Fruit fly (Drosophila melanogaster) whole organism, embryonic: ENCODE data around the gene CG13716.

Experiments
- Asciz ChIP-seq: fragments of 200-800 bp; sonication (Bioruptor generic); optimal IDR thresholded peaks from 2 replicates; lab custom pipeline; 2017; ENCODE audit warnings: missing biosample characterization, mild to moderate bottlenecking, missing genetic modification characterization, missing genetic modification reagents
- B-H2 ChIP-seq: fragments of 200-800 bp; sonication (Bioruptor generic); optimal IDR thresholded peaks from 2 replicates; lab custom pipeline; 2018; ENCODE audit warnings: missing biosample characterization, mild to moderate bottlenecking, missing genetic modification characterization
- CG11247 ChIP-seq: fragments of 200-800 bp; sonication (Bioruptor generic); IDR thresholded peaks from 2 replicates; pipeline ENCODE4 v1.3.6; 2022; ENCODE audit warnings: missing biosample characterization, missing genetic modification characterization
- CG11504 ChIP-seq: fragments of 200-800 bp; sonication (Bioruptor generic); optimal IDR thresholded peaks from 3 replicates; lab custom pipeline; 2019; ENCODE audit warnings: missing biosample characterization, mild to moderate bottlenecking, missing genetic modification characterization, moderate library complexity
- CG11723 ChIP-seq: fragments of 200-800 bp; sonication (Bioruptor generic); optimal IDR thresholded peaks from 2 replicates; lab custom pipeline; 2017; ENCODE audit warnings: missing biosample characterization, mild to moderate bottlenecking, missing genetic modification characterization
- CG13775 ChIP-seq: fragments of 200-800 bp; sonication (Bioruptor generic); optimal IDR thresholded peaks from 3 replicates; lab custom pipeline; 2017; ENCODE audit warnings: missing biosample characterization, mild to moderate bottlenecking, missing genetic modification characterization
- CG14667 ChIP-seq: fragments of 200-800 bp; sonication (Bioruptor generic); IDR thresholded peaks from 2 replicates; pipeline ENCODE4 v1.3.6; 2022; ENCODE audit warnings: missing biosample characterization, missing genetic modification characterization
- CG15269 ChIP-seq: fragments of 200-800 bp; sonication (Bioruptor generic); optimal IDR thresholded peaks from 2 replicates; lab custom pipeline; 2018; ENCODE audit warnings: missing biosample characterization, mild to moderate bottlenecking, missing genetic modification characterization, moderate library complexity
- CG17612 ChIP-seq: fragments of 200-800 bp; sonication (Bioruptor generic); IDR thresholded peaks from 2 replicates; pipeline ENCODE4 v1.3.6; 2022; ENCODE audit warnings: missing biosample characterization, missing genetic modification characterization
- CG17912 ChIP-seq: fragments of 200-800 bp; sonication (Bioruptor generic); optimal IDR thresholded peaks from 2 replicates; lab custom pipeline; 2018; ENCODE audit warnings: missing biosample characterization, mild to moderate bottlenecking, missing genetic modification characterization
- CG18262 ChIP-seq: fragments of 200-800 bp; optimal IDR thresholded peaks from 3 replicates; lab custom pipeline; 2019; ENCODE audit warnings: missing biosample characterization, mild to moderate bottlenecking, missing genetic modification characterization, moderate library complexity
- CG2199 ChIP-seq: fragments of 200-800 bp; sonication (Bioruptor generic); IDR thresholded peaks from 3 replicates; pipeline ENCODE4 v1.3.6; 2022; ENCODE audit warnings: missing biosample characterization, missing genetic modification characterization
- CG3065 ChIP-seq: fragments of 200-800 bp; sonication (Bioruptor generic); optimal IDR thresholded peaks from 2 replicates; lab custom pipeline; 2016; ENCODE audit warnings: missing biosample characterization, missing genetic modification characterization
- CG34376 ChIP-seq: fragments of 200-800 bp; sonication (Bioruptor generic); optimal IDR thresholded peaks from 2 replicates; lab custom pipeline; 2018; ENCODE audit warnings: missing biosample characterization, mild to moderate bottlenecking, missing genetic modification characterization
- CG34422 ChIP-seq: fragments of 200-800 bp; sonication (Bioruptor generic); IDR thresholded peaks from 3 replicates; pipeline ENCODE4 v1.3.6; 2022; ENCODE audit warnings: missing biosample characterization, missing genetic modification characterization
- CG3726 ChIP-seq: fragments of 200-800 bp; sonication (Bioruptor generic); IDR thresholded peaks from 3 replicates; pipeline ENCODE4, ENCODE4 v1.3.6; 2022; ENCODE audit warnings: missing biosample characterization, missing genetic modification characterization
- CG4707 ChIP-seq: fragments of 200-800 bp; sonication (Bioruptor generic); optimal IDR thresholded peaks from 2 replicates; lab custom pipeline; 2018; ENCODE audit warnings: missing biosample characterization, mild to moderate bottlenecking, missing genetic modification characterization, moderate library complexity
- CG4854 ChIP-seq: fragments of 200-800 bp; sonication (Bioruptor generic); optimal IDR thresholded peaks from 2 replicates; lab custom pipeline; 2016; ENCODE audit warnings: missing biosample characterization, missing genetic modification characterization, inconsistent platforms
- CG5953 ChIP-seq: fragments of 200-800 bp; sonication (Bioruptor generic); IDR thresholded peaks from 2 replicates; pipeline ENCODE4 v1.3.6; 2022; ENCODE audit warnings: missing biosample characterization, missing genetic modification characterization
- CG6683 ChIP-seq: fragments of 200-800 bp; sonication (Bioruptor generic); optimal IDR thresholded peaks from 2 replicates; lab custom pipeline; 2017; ENCODE audit warnings: missing biosample characterization, mild to moderate bottlenecking, missing genetic modification characterization, missing genetic modification reagents
- CG7928 ChIP-seq: fragments of 200-800 bp; sonication (Bioruptor generic); optimal IDR thresholded peaks from 2 replicates; lab custom pipeline; 2017; ENCODE audit warnings: missing biosample characterization, mild to moderate bottlenecking, missing genetic modification characterization
- CG8089 ChIP-seq: fragments of 200-800 bp; sonication (Bioruptor generic); optimal IDR thresholded peaks from 3 replicates; lab custom pipeline; 2016; ENCODE audit warnings: missing biosample characterization, missing genetic modification characterization
- CG8944 ChIP-seq: fragments of 200-800 bp; sonication (Bioruptor generic); optimal IDR thresholded peaks from 3 replicates; lab custom pipeline; 2016; ENCODE audit warnings: missing biosample characterization, missing genetic modification characterization
- CG9817 ChIP-seq: fragments of 200-800 bp; sonication (Bioruptor generic); optimal IDR thresholded peaks from 2 replicates; lab custom pipeline; 2018; ENCODE audit warnings: missing biosample characterization, mild to moderate bottlenecking, missing genetic modification characterization, moderate library complexity
- D19A ChIP-seq: fragments of 200-800 bp; optimal IDR thresholded peaks from 3 replicates; lab custom pipeline; 2019; ENCODE audit warnings: missing biosample characterization, mild to moderate bottlenecking, missing genetic modification characterization, moderate library complexity
- Dad ChIP-seq: fragments of 200-800 bp; sonication (Bioruptor generic); optimal IDR thresholded peaks from 3 replicates; lab custom pipeline; 2016; ENCODE audit warnings: missing biosample characterization, missing genetic modification characterization
- Dp ChIP-seq: fragments of 200-800 bp; sonication (Bioruptor generic); optimal IDR thresholded peaks from 2 replicates; lab custom pipeline; 2018; ENCODE audit warnings: missing biosample characterization, mild to moderate bottlenecking, missing genetic modification characterization, moderate library complexity
- Ets97D ChIP-seq: fragments of 200-800 bp; sonication (Bioruptor generic); optimal IDR thresholded peaks from 3 replicates; lab custom pipeline; 2016; ENCODE audit warnings: missing biosample characterization, missing genetic modification characterization
- Hr39 ChIP-seq: fragments of >200 bp; optimal IDR thresholded peaks from 2 replicates; lab custom pipeline; 2017
- Mrtf ChIP-seq: fragments of 200-800 bp; sonication (Bioruptor generic); IDR thresholded peaks from 3 replicates; pipeline ENCODE4 v1.3.6; 2022; ENCODE audit warnings: missing biosample characterization, missing genetic modification characterization
- Myb ChIP-seq: fragments of 200-800 bp; sonication (Bioruptor generic); optimal IDR thresholded peaks from 2 replicates; lab custom pipeline; 2016; ENCODE audit warnings: missing biosample characterization, missing genetic modification characterization
- NC2β ChIP-seq: fragments of 200-800 bp; sonication (Bioruptor generic); optimal IDR thresholded peaks from 2 replicates; lab custom pipeline; 2016; ENCODE audit warnings: missing biosample characterization, missing genetic modification characterization
- Pdp1 ChIP-seq, 2 experiments: fragments of 200-800 bp; sonication (Bioruptor generic); optimal IDR thresholded peaks; 3 replicates each; lab custom pipeline; 2016; ENCODE audit warnings: missing biosample characterization in 2 of 2, missing genetic modification characterization in 2 of 2, mild to moderate bottlenecking in 1 of 2, moderate library complexity in 1 of 2
- Taf1 ChIP-seq: fragments of 200-800 bp; sonication (Bioruptor generic); IDR thresholded peaks from 2 replicates; pipeline ENCODE4 v1.3.6; 2022; ENCODE audit warnings: missing biosample characterization, missing genetic modification characterization
- cad ChIP-seq: fragments of >200 bp; optimal IDR thresholded peaks from 2 replicates; lab custom pipeline; 2017; ENCODE audit warnings: missing biosample characterization, missing genetic modification characterization
- crp ChIP-seq, 2 experiments: fragments of 200-800 bp; sonication (Bioruptor generic); optimal IDR thresholded peaks; 2 replicates in 1 of 2; 3 replicates in 1 of 2; lab custom pipeline; 2017; ENCODE audit warnings: missing biosample characterization in 2 of 2, missing genetic modification characterization in 2 of 2, mild to moderate bottlenecking in 1 of 2, moderate library complexity in 1 of 2
- dati ChIP-seq: fragments of 200-800 bp; sonication (Bioruptor generic); IDR thresholded peaks from 2 replicates; pipeline ENCODE4 v1.3.6; 2022; ENCODE audit warnings: missing biosample characterization, missing genetic modification characterization
- dysf ChIP-seq: fragments of 200-800 bp; sonication (Bioruptor generic); IDR thresholded peaks from 3 replicates; pipeline ENCODE4 v1.3.6; 2022; ENCODE audit warnings: missing biosample characterization, missing genetic modification characterization
- hkb ChIP-seq, 2 experiments: fragments of 200-800 bp in 1 of 2; fragments of >200 bp in 1 of 2; sonication (Bioruptor generic) in 1 of 2; IDR thresholded peaks in 1 of 2; optimal IDR thresholded peaks in 1 of 2; 2 replicates each; pipeline versions ENCODE4 v1.3.6 to Lab custom; 2017 to 2022; ENCODE audit warnings: missing biosample characterization in 1 of 2, missing genetic modification characterization in 1 of 2
- hth ChIP-seq: fragments of >200 bp; optimal IDR thresholded peaks from 2 replicates; lab custom pipeline; 2017; ENCODE audit warnings: inconsistent platforms
- inv ChIP-seq: fragments of 200-800 bp; sonication (Bioruptor generic); IDR thresholded peaks from 2 replicates; pipeline ENCODE4 v1.3.6; 2022; ENCODE audit warnings: missing biosample characterization, missing genetic modification characterization; ENCODE audit not compliant: partially characterized antibody
- kah ChIP-seq: fragments of 200-800 bp; sonication (Bioruptor generic); optimal IDR thresholded peaks from 2 replicates; lab custom pipeline; 2018; ENCODE audit warnings: missing biosample characterization, mild to moderate bottlenecking, missing genetic modification characterization
- lola ChIP-seq, 3 experiments: fragments of >200 bp in 2 of 3; fragments of 200-800 bp in 1 of 3; sonication (Bioruptor generic) in 1 of 3; optimal IDR thresholded peaks; 2 replicates each; lab custom pipeline; 2017 to 2019; ENCODE audit warnings: missing biosample characterization in 3 of 3, missing genetic modification characterization in 3 of 3, mild to moderate bottlenecking in 1 of 3, moderate library complexity in 1 of 3
- odd ChIP-seq: fragments of 200-800 bp; sonication (Bioruptor generic); optimal IDR thresholded peaks from 2 replicates; lab custom pipeline; 2017; ENCODE audit warnings: missing biosample characterization, mild to moderate bottlenecking, missing genetic modification characterization
- psq ChIP-seq: fragments of 200-800 bp; sonication (Bioruptor generic); optimal IDR thresholded peaks from 2 replicates; lab custom pipeline; 2017; ENCODE audit warnings: missing biosample characterization, missing genetic modification characterization
- shn ChIP-seq: fragments of 200-800 bp; sonication (Bioruptor generic); optimal IDR thresholded peaks from 3 replicates; lab custom pipeline; 2016; ENCODE audit warnings: missing biosample characterization, missing genetic modification characterization
- tin ChIP-seq: fragments of 200-800 bp; sonication (Bioruptor generic); optimal IDR thresholded peaks from 3 replicates; lab custom pipeline; 2016; ENCODE audit warnings: missing biosample characterization, missing genetic modification characterization
- twi ChIP-seq: fragments of 200-800 bp; optimal IDR thresholded peaks from 2 replicates; lab custom pipeline; 2019; ENCODE audit warnings: missing biosample characterization, mild to moderate bottlenecking, missing genetic modification characterization, moderate library complexity
- unpg ChIP-seq: fragments of 200-800 bp; sonication (Bioruptor generic); optimal IDR thresholded peaks from 3 replicates; lab custom pipeline; 2018; ENCODE audit warnings: missing biosample characterization, mild to moderate bottlenecking, missing genetic modification characterization, moderate library complexity
- vfl ChIP-seq: fragments of 200-800 bp; sonication (Bioruptor generic); optimal IDR thresholded peaks from 2 replicates; lab custom pipeline; 2016; ENCODE audit warnings: missing biosample characterization, missing genetic modification characterization
- zfh1 ChIP-seq: fragments of 200-800 bp; sonication (Bioruptor generic); IDR thresholded peaks from 3 replicates; pipeline ENCODE4 v1.3.6; 2022; ENCODE audit warnings: missing biosample characterization, missing genetic modification characterization
- zfh2 ChIP-seq: fragments of 200-800 bp; sonication (Bioruptor generic); optimal IDR thresholded peaks from 2 replicates; lab custom pipeline; 2016; ENCODE audit warnings: missing biosample characterization, missing genetic modification characterization

CG13716 gene

DNA sequence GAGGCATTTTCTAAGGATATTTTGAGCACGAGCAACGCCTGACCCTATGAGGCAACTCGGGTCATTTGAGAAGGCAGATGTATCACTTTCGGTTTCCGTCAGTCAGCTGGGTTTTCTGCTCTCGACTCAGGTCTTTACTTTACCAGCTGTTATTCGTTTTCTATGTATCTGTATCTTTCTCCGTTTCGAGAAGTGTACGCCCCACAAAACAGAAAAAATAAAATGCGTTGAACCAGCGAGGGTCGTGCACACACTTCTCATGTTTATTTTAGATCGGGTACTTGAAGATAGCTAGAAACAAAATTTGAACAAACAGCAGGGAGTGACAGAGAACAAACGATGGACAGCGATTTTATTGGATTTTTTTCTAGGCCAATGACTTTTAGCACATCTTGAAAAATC is 20.7 kb downstream of the CG13716 start (continued):
- TF ChIP-seq CG14667 (GFP tag; lab: Robert Waterston, UW) (no peak), zfh1 (GFP tag; lab: Robert Waterston, UW) (0 out of 3 replicates have a peak, but pooled peaks have one; percentile 41), CG5953 (GFP tag; lab: Robert Waterston, UW) (no peak), Taf1 (no peak), hkb (optimal IDR thresholded peaks at IDR 0.05; lab: Kevin White, UChicago) (peak; percentile 38), hkb (GFP tag; IDR thresholded peaks at IDR 0.05; lab: Robert Waterston, UW) (peak; percentile 13; the same call in 1 of the 2 replicates), CG8944 (GFP tag; lab: Kevin White, UChicago) (no peak), CG34376 (GFP tag; lab: Kevin White, UChicago) (no peak), CG17912 (GFP tag; lab: Kevin White, UChicago) (no peak), vfl (GFP tag; lab: Kevin White, UChicago) (no peak), unpg (GFP tag; lab: Kevin White, UChicago) (no peak), Hr39 (lab: Kevin White, UChicago) (no peak), CG2199 (GFP tag; lab: Robert Waterston, UW) (peak; percentile 78; the same call in 1 of the 3 replicates), inv (no peak), zfh2 (GFP tag; lab: Kevin White, UChicago) (no peak), CG34422 (GFP tag; lab: Robert Waterston, UW) (no peak), twi (tag; lab: Kevin White, UChicago) (peak; percentile 79), crp (GFP tag; optimal IDR thresholded peaks at IDR 0.05; lab: Kevin White, UChicago) (peak in 1 of 2 experiments; percentile 56), shn (GFP tag; lab: Kevin White, UChicago) (no peak), CG4854 (GFP tag; lab: Kevin White, UChicago) (no peak), CG13775 (GFP tag; lab: Kevin White, UChicago) (no peak), Asciz (GFP tag; lab: Kevin White, UChicago) (peak; percentile 36), CG17612 (no peak), Pdp1 (GFP tag; optimal IDR thresholded peaks at IDR 0.05; lab: Kevin White, UChicago) (no peak), CG6683 (GFP tag; lab: Kevin White, UChicago) (no peak), odd (GFP tag; lab: Kevin White, UChicago) (peak; percentile 2), CG11504 (tag; lab: Kevin White, UChicago) (no peak), CG18262 (tag; lab: Kevin White, UChicago) (peak; percentile 31), cad (no peak), hth (lab: Kevin White, UChicago) (no peak), Myb (no peak), kah (GFP tag; lab: Kevin White, UChicago) (no peak), CG9817 (tag; lab: Kevin White, UChicago) (no peak), CG15269 (tag; lab: Kevin White, UChicago) (no peak), CG4707 (GFP tag; lab: Kevin White, UChicago) (peak; percentile 16), psq (GFP tag; lab: Kevin White, UChicago) (no peak), CG11723 (GFP tag; lab: Kevin White, UChicago) (no peak), Dad (GFP tag; lab: Kevin White, UChicago) (no peak), Ets97D (GFP tag; lab: Kevin White, UChicago) (no peak), tin (GFP tag; lab: Kevin White, UChicago) (peak; percentile 29), dati (GFP tag; lab: Robert Waterston, UW) (no peak), lola (GFP tag; optimal IDR thresholded peaks at IDR 0.05; lab: Kevin White, UChicago) (peak in 1 of 3 experiments; percentile 39), CG8089 (GFP tag; lab: Kevin White, UChicago) (no peak), CG3726 (GFP tag; lab: Robert Waterston, UW) (no peak), CG3065 (GFP tag; lab: Kevin White, UChicago) (peak; percentile 4), dysf (no peak), Mrtf (GFP tag; lab: Robert Waterston, UW) (no peak), NC2β (GFP tag; lab: Kevin White, UChicago) (peak; percentile 40), CG7928 (no peak), B-H2 (GFP tag; lab: Kevin White, UChicago) (no peak), CG11247 (no peak), Dp (no peak), D19A (tag; lab: Kevin White, UChicago) (peak; percentile 42)
